Worm (Caenorhabditis elegans) whole organism, L3 larva: ENCODE results near the gene srh-59.
A peak's percentile ranks its signal among the peaks of the same experiment; 100 is the strongest.

Source experiments
- R02D3.7 ChIP-seq: fragments of 150-350 bp; optimal IDR thresholded peaks from 2 replicates; lab custom pipeline; 2014; ENCODE audit warnings: missing biosample characterization, missing genetic modification characterization
- ZK546.5 ChIP-seq: sonication (generic microtip); optimal IDR thresholded peaks from 2 replicates; lab custom pipeline; 2017; ENCODE audit warnings: missing biosample characterization, missing genetic modification characterization
- ceh-16 ChIP-seq: sonication (generic microtip); optimal IDR thresholded peaks from 2 replicates; lab custom pipeline; 2017; ENCODE audit warnings: missing biosample characterization, missing genetic modification characterization
- ceh-28 ChIP-seq: fragments of 150-350 bp; optimal IDR thresholded peaks from 2 replicates; lab custom pipeline; 2014; ENCODE audit warnings: missing biosample characterization, missing genetic modification reagents, missing genetic modification characterization
- ceh-82 ChIP-seq: fragments of 150-350 bp; optimal IDR thresholded peaks from 2 replicates; lab custom pipeline; 2014; ENCODE audit warnings: missing biosample characterization, missing genetic modification characterization
- ceh-9 ChIP-seq: sonication (generic microtip); optimal IDR thresholded peaks from 2 replicates; lab custom pipeline; 2018; ENCODE audit warnings: missing biosample characterization, missing genetic modification characterization
- daf-12 ChIP-seq: fragments of 150-350 bp; optimal IDR thresholded peaks from 2 replicates; lab custom pipeline; 2014; ENCODE audit warnings: missing biosample characterization, missing genetic modification reagents, missing genetic modification characterization
- egl-27 ChIP-seq: sonication (generic microtip); optimal IDR thresholded peaks from 4 replicates; lab custom pipeline; 2017; ENCODE audit warnings: missing biosample characterization, missing genetic modification reagents, missing genetic modification characterization
- egl-5 ChIP-seq: fragments of 150-350 bp; optimal IDR thresholded peaks from 2 replicates; lab custom pipeline; 2017; ENCODE audit warnings: missing biosample characterization, missing genetic modification reagents, missing genetic modification characterization, inconsistent platforms
- elt-1 ChIP-seq: fragments of 150-350 bp; optimal IDR thresholded peaks from 2 replicates; lab custom pipeline; 2014; ENCODE audit warnings: missing biosample characterization, missing genetic modification characterization
- elt-2 ChIP-seq: sonication (generic microtip); optimal IDR thresholded peaks from 2 replicates; lab custom pipeline; 2016; ENCODE audit warnings: missing genetic modification reagents, mild to moderate bottlenecking, missing genetic modification characterization, missing compliant biosample characterization
- elt-3 ChIP-seq, 3 experiments: fragments of 150-350 bp in 1 of 3; sonication (generic microtip) in 2 of 3; optimal IDR thresholded peaks; 2 replicates in 2 of 3; 4 replicates in 1 of 3; lab custom pipeline; 2014 to 2017; ENCODE audit warnings: missing biosample characterization in 3 of 3, missing genetic modification characterization in 3 of 3
- fkh-2 ChIP-seq: fragments of 150-350 bp; optimal IDR thresholded peaks from 2 replicates; lab custom pipeline; 2014; ENCODE audit warnings: missing biosample characterization, missing genetic modification reagents, missing genetic modification characterization
- fos-1 ChIP-seq: fragments of 150-350 bp; optimal IDR thresholded peaks from 2 replicates; lab custom pipeline; 2014; ENCODE audit warnings: missing biosample characterization, missing genetic modification characterization
- hmg-11 ChIP-seq: sonication (generic microtip); optimal IDR thresholded peaks from 2 replicates; lab custom pipeline; 2016; ENCODE audit warnings: missing genetic modification characterization, missing compliant biosample characterization
- lin-15B ChIP-seq: fragments of 150-350 bp; optimal IDR thresholded peaks from 2 replicates; lab custom pipeline; 2014; ENCODE audit warnings: missing biosample characterization, missing genetic modification characterization
- lin-39 ChIP-seq: fragments of 150-350 bp; optimal IDR thresholded peaks from 2 replicates; lab custom pipeline; 2018; ENCODE audit warnings: missing biosample characterization, missing genetic modification reagents, missing genetic modification characterization
- lsy-12 ChIP-seq: sonication (generic microtip); optimal IDR thresholded peaks from 2 replicates; lab custom pipeline; 2016; ENCODE audit warnings: mild to moderate bottlenecking, missing genetic modification characterization, missing compliant biosample characterization
- mdl-1 ChIP-seq: fragments of 150-350 bp; optimal IDR thresholded peaks from 2 replicates; lab custom pipeline; 2014; ENCODE audit warnings: missing biosample characterization, missing genetic modification characterization
- mml-1 ChIP-seq: fragments of 150-350 bp; sonication (generic microtip); optimal IDR thresholded peaks from 3 replicates; lab custom pipeline; 2014; ENCODE audit warnings: missing biosample characterization, missing genetic modification characterization
- nfya-1 ChIP-seq: sonication (generic microtip); optimal IDR thresholded peaks from 2 replicates; lab custom pipeline; 2017; ENCODE audit warnings: missing genetic modification characterization, mild to moderate bottlenecking, missing compliant biosample characterization, antibody characterized with exemption, moderate library complexity; ENCODE audit not compliant: insufficient read depth
- nhr-11 ChIP-seq: fragments of 150-350 bp; optimal IDR thresholded peaks from 2 replicates; lab custom pipeline; 2014; ENCODE audit warnings: missing biosample characterization, missing genetic modification characterization
- nhr-12 ChIP-seq: fragments of 150-350 bp; optimal IDR thresholded peaks from 2 replicates; lab custom pipeline; 2014; ENCODE audit warnings: missing biosample characterization, missing genetic modification characterization
- nhr-23 ChIP-seq: fragments of 150-350 bp; optimal IDR thresholded peaks from 2 replicates; lab custom pipeline; 2014; ENCODE audit warnings: missing biosample characterization, missing genetic modification reagents, missing genetic modification characterization
- nhr-237 ChIP-seq: fragments of 150-350 bp; optimal IDR thresholded peaks from 2 replicates; lab custom pipeline; 2014; ENCODE audit warnings: missing biosample characterization, missing genetic modification characterization
- nhr-25 ChIP-seq: sonication (generic microtip); optimal IDR thresholded peaks from 2 replicates; lab custom pipeline; 2017; ENCODE audit warnings: missing biosample characterization, missing genetic modification characterization
- nhr-28 ChIP-seq: fragments of 150-350 bp; optimal IDR thresholded peaks from 2 replicates; lab custom pipeline; 2014; ENCODE audit warnings: missing biosample characterization, missing genetic modification characterization
- nhr-43 ChIP-seq: sonication (generic microtip); optimal IDR thresholded peaks from 2 replicates; lab custom pipeline; 2016; ENCODE audit warnings: mild to moderate bottlenecking, missing genetic modification characterization, missing compliant biosample characterization; ENCODE audit not compliant: poor library complexity, severe bottlenecking
- nhr-67 ChIP-seq: fragments of 150-350 bp; optimal IDR thresholded peaks from 2 replicates; lab custom pipeline; 2014; ENCODE audit warnings: missing biosample characterization, missing genetic modification characterization
- nhr-76 ChIP-seq: fragments of 150-350 bp; sonication (generic microtip); optimal IDR thresholded peaks from 5 replicates; lab custom pipeline; 2014; ENCODE audit warnings: missing biosample characterization, missing genetic modification characterization
- nhr-77 ChIP-seq: fragments of 150-350 bp; optimal IDR thresholded peaks from 2 replicates; lab custom pipeline; 2014; ENCODE audit warnings: missing biosample characterization, missing genetic modification characterization
- pqm-1 ChIP-seq: fragments of 150-350 bp; optimal IDR thresholded peaks from 2 replicates; lab custom pipeline; 2017; ENCODE audit warnings: missing biosample characterization, missing genetic modification characterization, inconsistent platforms
- skn-1 ChIP-seq: fragments of 150-350 bp; optimal IDR thresholded peaks from 2 replicates; lab custom pipeline; 2014; ENCODE audit warnings: missing biosample characterization, missing genetic modification characterization
- snpc-4 ChIP-seq: fragments of 150-350 bp; optimal IDR thresholded peaks from 2 replicates; lab custom pipeline; 2014; ENCODE audit warnings: missing biosample characterization, missing genetic modification characterization
- tbx-2 ChIP-seq: sonication (generic microtip); optimal IDR thresholded peaks from 2 replicates; lab custom pipeline; 2016; ENCODE audit warnings: mild to moderate bottlenecking, missing genetic modification characterization, missing compliant biosample characterization
- unc-39 ChIP-seq: sonication (generic microtip); optimal IDR thresholded peaks from 4 replicates; lab custom pipeline; 2017; ENCODE audit warnings: missing biosample characterization, missing genetic modification characterization
- unc-62 ChIP-seq: fragments of 150-350 bp; sonication (generic microtip); optimal IDR thresholded peaks from 4 replicates; lab custom pipeline; 2014; ENCODE audit warnings: missing biosample characterization, missing genetic modification reagents, missing genetic modification characterization
- zag-1 ChIP-seq: fragments of 150-350 bp; optimal IDR thresholded peaks from 2 replicates; lab custom pipeline; 2014; ENCODE audit warnings: missing biosample characterization, missing genetic modification characterization

The srh-59 gene

ce11 chrII:3581752-3582151 is at the start of gene srh-59:
Gene srh-59, plus strand, starts transcription at chrII:3582052.
- TF ChIP-seq nhr-237 (tag; lab: Kevin White, UChicago): no peak

ce11 chrII:3540151-3540550 is 41.7 kb upstream of the srh-59 start:
- no peak for TF ChIP-seq nhr-11
- TF ChIP-seq mdl-1: no peak
- no peak for TF ChIP-seq ceh-9 (tag; lab: Kevin White, UChicago)
- no peak for TF ChIP-seq ZK546.5 (tag; lab: Kevin White, UChicago)
- TF ChIP-seq nhr-76 (tag; lab: Kevin White, UChicago): no peak
- TF ChIP-seq nhr-12 (tag; lab: Kevin White, UChicago): no peak
- TF ChIP-seq nhr-25 (tag; lab: Kevin White, UChicago): no peak
- TF ChIP-seq R02D3.7 (tag; lab: Kevin White, UChicago): no peak
- TF ChIP-seq unc-62 (GFP tag; lab: Kevin White, UChicago): no peak
- no peak for TF ChIP-seq daf-12
- no peak for TF ChIP-seq mml-1 (tag; lab: Kevin White, UChicago)
- no peak for TF ChIP-seq elt-1 (tag; lab: Kevin White, UChicago)
- no peak for TF ChIP-seq fkh-2

- TF ChIP-seq pqm-1 (no peak), elt-2 (tag; lab: Kevin White, UChicago) (no peak)
Measured at ce11 chrII:3546381-3546931, 35.4 kb upstream of the srh-59 start, which contains the start of gene apd-3. Gene apd-3, minus strand, starts transcription at chrII:3546431.

ce11 chrII:3547282-3547681 is 34.6 kb upstream of the srh-59 start:
- peak; percentile 23 for TF ChIP-seq elt-1 (tag; lab: Kevin White, UChicago)
- no peak for TF ChIP-seq R02D3.7 (tag; lab: Kevin White, UChicago)
- TF ChIP-seq elt-2 (tag; lab: Kevin White, UChicago): no peak
- TF ChIP-seq egl-5: no peak
- no peak for TF ChIP-seq nhr-43
- TF ChIP-seq ZK546.5 (tag; lab: Kevin White, UChicago): no peak
- no peak for TF ChIP-seq lsy-12 (tag; lab: Kevin White, UChicago)
- no peak for TF ChIP-seq nhr-67
- no peak for TF ChIP-seq fkh-2
- no peak for TF ChIP-seq ceh-28 (tag; lab: Kevin White, UChicago)
- TF ChIP-seq zag-1 (tag; lab: Kevin White, UChicago): no peak
- no peak for TF ChIP-seq elt-3 (tag; optimal IDR thresholded peaks at IDR 0.05; lab: Kevin White, UChicago)
- no peak for TF ChIP-seq unc-62 (GFP tag; lab: Kevin White, UChicago)
- no peak for TF ChIP-seq ceh-82 (tag; lab: Kevin White, UChicago)
- no peak for TF ChIP-seq unc-39
- no peak for TF ChIP-seq tbx-2 (tag; lab: Kevin White, UChicago)
- TF ChIP-seq nhr-25 (tag; lab: Kevin White, UChicago): no peak
- TF ChIP-seq nhr-23 (tag; lab: Kevin White, UChicago): peak; percentile 29
- no peak for TF ChIP-seq pqm-1
- no peak for TF ChIP-seq nhr-28 (tag; lab: Kevin White, UChicago)
- peak; percentile 81 for TF ChIP-seq lin-15B (tag; lab: Kevin White, UChicago)
- TF ChIP-seq ceh-9 (tag; lab: Kevin White, UChicago): no peak
- peak; percentile 6 for TF ChIP-seq skn-1
- no peak for TF ChIP-seq snpc-4 (tag; lab: Kevin White, UChicago)
- no peak for TF ChIP-seq nhr-237 (tag; lab: Kevin White, UChicago)
- TF ChIP-seq nhr-11: no peak
- peak; percentile 71 for TF ChIP-seq lin-39
- no peak for TF ChIP-seq fos-1 (tag; lab: Kevin White, UChicago)
- TF ChIP-seq nhr-77 (tag; lab: Kevin White, UChicago): no peak
- TF ChIP-seq ceh-16 (tag; lab: Kevin White, UChicago): no peak
- peak; percentile 70 for TF ChIP-seq nfya-1 (tag; lab: Kevin White, UChicago)
- no peak for TF ChIP-seq egl-27
- TF ChIP-seq hmg-11 (tag; lab: Kevin White, UChicago): peak; percentile 81
